Worm (Caenorhabditis elegans) whole organism, L4/young adult: ENCODE results near the gene C31E10.11.

Experiments used
- W03F9.2 ChIP-seq: fragments of 150-350 bp; optimal IDR thresholded peaks from 2 replicates; lab custom pipeline; 2014; ENCODE audit warnings: missing biosample characterization, missing genetic modification characterization
- dao-5 ChIP-seq: sonication (generic microtip); optimal IDR thresholded peaks from 2 replicates; lab custom pipeline; 2016; ENCODE audit warnings: missing genotype, missing genetic modification characterization, moderate library complexity, missing compliant biosample characterization
- him-1 ChIP-seq: sonication (generic microtip); optimal IDR thresholded peaks from 2 replicates; lab custom pipeline; 2016; ENCODE audit warnings: missing genotype, missing genetic modification reagents, missing genetic modification characterization, missing compliant biosample characterization

The C31E10.11 gene

DNA sequence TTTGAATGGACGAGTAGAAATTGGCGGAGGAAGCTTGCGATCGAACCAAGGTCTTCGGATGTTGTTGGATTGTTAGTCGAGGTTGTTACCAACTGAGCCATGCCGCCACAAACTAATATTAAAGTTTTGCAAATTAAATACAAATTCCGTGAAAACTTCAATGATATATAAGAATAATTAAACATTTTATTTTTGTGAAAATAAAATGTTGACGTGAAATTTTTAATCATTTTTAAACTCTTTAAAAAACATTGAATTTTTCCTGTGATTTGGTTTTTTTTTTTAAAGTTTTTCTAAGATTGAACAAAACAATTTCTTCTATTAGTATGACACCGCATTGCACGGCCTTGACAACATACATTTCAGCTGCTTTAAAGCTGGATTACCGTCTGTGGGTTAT lies at the start of gene C31E10.11:
C31E10.11 (minus strand) TSS at position 101 of the 400 bp plus-strand sequence.
- TF ChIP-seq him-1 (tag; lab: Kevin White, UChicago) (no peak), dao-5 (no peak), W03F9.2 (tag; lab: Kevin White, UChicago) (no peak)

DNA sequence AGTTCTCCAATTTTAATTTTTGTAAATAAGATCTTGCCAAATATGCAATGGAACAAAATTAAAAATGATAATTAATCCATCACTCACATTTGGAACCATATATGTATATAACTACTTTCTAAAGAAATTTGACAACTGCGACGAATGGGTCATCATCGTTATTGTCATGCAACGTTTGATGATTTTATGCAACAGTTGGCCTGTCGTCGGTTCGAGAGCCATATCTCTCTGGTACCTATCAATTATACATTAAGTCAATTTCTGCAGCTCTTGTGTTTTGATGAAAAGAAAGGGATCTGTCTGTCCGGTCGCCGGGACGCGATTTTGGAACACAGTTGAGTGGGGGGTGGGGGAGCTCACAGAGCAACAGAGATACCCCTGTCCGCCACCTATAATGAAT lies 48.7 kb upstream of the C31E10.11 start:
- no peak for TF ChIP-seq W03F9.2 (tag; lab: Kevin White, UChicago)
- no peak for TF ChIP-seq dao-5
- TF ChIP-seq him-1 (tag; lab: Kevin White, UChicago), result no peak

DNA sequence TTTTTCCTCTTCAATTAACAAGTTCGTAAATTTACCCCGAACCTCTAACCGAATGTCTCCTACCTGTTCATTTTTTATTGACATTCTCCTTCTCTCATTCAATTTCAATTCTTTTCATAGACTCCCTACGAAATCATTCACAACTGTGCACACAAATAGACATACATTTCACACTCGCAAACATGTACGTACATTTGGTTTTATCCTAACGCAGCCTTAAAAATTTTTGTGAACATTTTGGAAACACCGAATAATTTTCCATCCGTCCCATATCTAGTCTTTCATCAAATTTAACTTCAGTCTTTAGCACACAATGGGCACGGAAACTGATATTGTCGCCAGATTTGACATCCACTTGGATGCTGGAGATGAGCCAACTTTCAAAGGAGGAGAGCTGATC lies 42.9 kb upstream of the C31E10.11 start, which contains the start of gene arrd-25:
arrd-25 (plus strand) TSS at position 301 of the 400 bp plus-strand sequence.
- TF ChIP-seq dao-5, result no peak
- no peak for TF ChIP-seq him-1 (tag; lab: Kevin White, UChicago)
- no peak for TF ChIP-seq W03F9.2 (tag; lab: Kevin White, UChicago)

DNA sequence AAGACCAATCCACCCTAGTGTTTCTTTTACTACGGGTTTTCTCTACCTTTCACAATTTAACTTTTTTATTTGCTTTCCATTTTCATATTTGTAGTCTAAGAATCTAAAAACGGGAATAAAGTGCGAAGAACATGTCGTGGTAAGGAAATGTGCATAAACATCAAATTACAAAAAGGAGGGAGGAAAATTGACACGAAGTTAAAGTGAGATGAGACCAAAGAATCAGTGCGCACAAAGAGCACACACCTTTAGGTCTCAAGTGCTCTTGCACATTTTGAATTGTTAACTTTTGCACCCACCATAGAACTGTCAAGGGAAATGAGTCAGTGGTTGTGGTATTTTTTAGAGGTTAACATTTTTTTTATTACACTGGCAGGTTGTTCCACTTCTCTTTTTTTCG lies 39.9 kb upstream of the C31E10.11 start:
- TF ChIP-seq him-1 (tag; lab: Kevin White, UChicago), result no peak
- TF ChIP-seq dao-5, result no peak
- TF ChIP-seq W03F9.2 (tag; lab: Kevin White, UChicago), result no peak

DNA sequence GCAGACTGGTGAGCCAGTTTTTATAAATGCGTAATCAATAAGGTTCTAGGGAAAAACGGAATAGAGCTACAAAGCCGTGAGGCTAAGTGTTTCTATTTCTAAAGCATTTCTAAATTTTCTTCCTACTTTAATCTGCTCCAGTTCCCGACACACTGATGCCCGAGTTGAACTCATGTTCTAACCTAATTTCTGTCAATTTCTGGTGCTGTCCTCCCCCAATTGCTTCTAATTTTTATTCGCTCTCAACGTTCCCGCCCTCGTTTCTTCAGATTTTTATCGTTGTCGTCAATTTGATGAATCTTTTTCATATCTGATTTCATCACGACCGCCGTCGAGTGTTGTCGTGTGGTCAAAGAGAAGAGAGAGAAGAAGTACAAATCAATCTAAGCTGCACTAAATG lies 39.3 kb upstream of the C31E10.11 start:
- TF ChIP-seq him-1 (tag; lab: Kevin White, UChicago), result no peak
- TF ChIP-seq dao-5, result no peak
- TF ChIP-seq W03F9.2 (tag; lab: Kevin White, UChicago), result no peak

DNA sequence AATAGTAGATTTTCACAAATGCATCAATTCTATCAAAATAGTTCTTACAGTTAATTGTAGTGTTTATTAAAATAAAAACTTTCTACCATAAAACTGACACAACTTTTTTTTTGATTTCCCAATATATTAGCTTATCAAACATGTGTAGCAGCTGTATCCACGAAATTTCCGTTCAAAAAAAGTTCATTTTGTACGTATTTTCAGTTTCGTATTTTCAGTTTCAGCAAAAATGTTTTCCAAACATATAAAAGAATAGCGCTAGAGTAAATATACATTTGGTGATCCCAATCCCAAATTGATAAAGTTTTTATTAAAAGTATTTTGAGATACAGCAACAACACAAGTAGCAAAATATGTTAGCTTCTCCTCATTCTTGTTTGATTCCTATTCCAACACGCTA lies 38.8 kb upstream of the C31E10.11 start:
- no peak for TF ChIP-seq him-1 (tag; lab: Kevin White, UChicago)
- no peak for TF ChIP-seq dao-5
- TF ChIP-seq W03F9.2 (tag; lab: Kevin White, UChicago), result no peak

DNA sequence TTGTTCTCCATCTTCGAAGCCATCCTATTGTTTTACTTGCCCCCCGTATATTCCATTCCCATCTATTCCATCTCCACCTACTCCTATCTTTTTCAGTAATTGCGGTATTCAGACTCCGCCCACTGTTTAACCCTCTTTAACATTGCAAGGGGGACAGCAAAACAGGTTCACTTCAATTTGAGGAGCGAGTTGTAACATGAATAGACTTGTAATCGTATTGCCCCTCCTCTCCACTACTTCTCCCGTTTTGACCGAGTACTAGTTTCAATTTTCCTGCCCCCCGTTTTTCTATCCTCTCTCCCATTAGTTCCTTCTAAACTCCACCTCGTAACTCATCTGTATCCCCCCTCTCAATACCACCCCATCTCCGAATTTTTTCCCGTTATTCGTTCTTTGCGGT lies 37.9 kb upstream of the C31E10.11 start:
- TF ChIP-seq him-1 (tag; lab: Kevin White, UChicago) (no peak), dao-5 (no peak), W03F9.2 (tag; lab: Kevin White, UChicago) (no peak)

DNA sequence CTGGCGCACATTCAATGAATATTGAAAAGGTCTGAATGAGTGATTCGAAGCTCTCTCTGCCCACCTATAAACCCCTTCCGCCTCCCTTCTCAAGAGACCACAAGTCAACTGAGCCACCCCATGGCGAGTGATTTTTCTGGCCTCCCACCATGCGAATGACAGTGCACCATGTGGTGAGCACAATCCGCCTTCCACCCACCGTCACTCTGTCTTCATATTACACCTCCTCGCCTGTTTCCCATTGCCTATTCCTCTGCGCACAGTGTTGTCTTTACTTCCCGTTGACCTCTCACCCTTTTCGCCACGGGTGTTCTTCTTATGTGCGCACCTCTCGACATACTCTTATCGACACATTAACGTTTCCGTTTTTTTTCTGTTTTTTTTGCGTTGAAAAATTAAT lies 36.3 kb upstream of the C31E10.11 start:
- TF ChIP-seq him-1 (tag; lab: Kevin White, UChicago), result no peak
- TF ChIP-seq dao-5, result no peak

DNA sequence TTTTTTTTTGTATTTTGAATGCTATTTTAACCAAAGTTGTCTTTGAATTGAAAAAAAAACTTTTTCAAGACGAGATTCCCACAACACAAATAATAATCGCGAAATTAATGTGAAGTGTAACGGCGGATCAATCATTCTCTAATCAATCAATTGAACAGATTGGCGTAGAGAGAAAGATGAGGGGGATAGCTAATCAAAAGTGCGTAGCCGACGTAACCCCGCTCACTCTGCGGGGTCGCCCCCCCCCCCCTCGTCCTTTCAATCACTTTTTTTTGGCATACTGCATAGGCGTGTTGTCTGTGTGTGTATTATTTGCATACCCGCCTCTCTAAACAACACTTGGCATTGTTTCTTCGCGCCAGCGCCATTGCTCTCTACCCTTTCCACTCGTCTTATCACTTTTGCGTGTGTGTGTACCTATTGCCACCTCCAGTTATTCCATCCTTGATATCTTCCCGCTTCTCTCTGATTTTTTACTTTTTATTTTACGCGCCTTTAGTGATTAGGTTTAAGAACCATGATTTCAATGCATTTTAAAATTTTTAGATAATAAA lies 33.9 kb upstream of the C31E10.11 start:
- no peak for TF ChIP-seq dao-5
- no peak for TF ChIP-seq W03F9.2 (tag; lab: Kevin White, UChicago)
- TF ChIP-seq him-1 (tag; lab: Kevin White, UChicago), result no peak

DNA sequence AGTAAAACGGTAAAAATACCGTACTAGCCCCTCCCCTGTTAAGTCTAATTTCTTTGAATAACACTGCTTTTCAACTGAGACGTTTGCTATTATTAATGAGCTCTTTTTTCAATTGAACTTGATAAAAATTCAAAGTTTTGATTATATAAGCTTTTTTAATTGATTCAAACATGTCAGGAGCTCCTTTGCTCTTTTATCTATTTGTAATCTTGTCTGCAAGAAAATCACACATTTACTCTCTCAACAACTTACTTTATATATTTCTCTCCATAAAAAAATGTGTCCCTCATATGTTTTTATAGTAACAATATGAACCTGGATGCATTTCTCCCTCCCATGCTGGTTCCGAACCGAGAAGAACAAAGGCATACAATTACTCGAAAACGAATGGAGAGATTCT lies 29.7 kb upstream of the C31E10.11 start, which contains the start of gene C04C11.1:
C04C11.1 (plus strand) TSS at position 301 of the 400 bp plus-strand sequence.
- TF ChIP-seq W03F9.2 (tag; lab: Kevin White, UChicago), result no peak
- TF ChIP-seq him-1 (tag; lab: Kevin White, UChicago), result no peak
- TF ChIP-seq dao-5, result no peak

DNA sequence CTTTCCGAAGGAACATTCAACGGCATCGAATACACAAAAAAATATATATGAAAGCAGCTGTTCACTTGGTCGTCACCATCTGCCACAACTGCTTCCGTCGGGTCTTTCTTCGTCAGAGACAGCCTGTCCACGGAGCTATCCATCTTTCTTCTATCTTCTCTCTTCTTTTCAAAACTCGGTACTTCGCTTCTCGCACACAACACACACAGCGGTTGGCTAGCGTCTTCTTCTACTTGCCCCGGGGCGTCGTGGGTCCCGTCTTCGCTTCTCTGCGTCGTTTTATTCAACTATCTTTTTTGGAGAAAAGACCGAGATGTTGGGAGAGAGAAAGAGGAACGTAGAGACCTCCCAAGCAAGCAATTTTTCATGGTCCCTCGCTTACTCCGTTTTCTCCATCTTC lies 26.1 kb upstream of the C31E10.11 start:
- TF ChIP-seq him-1 (tag; lab: Kevin White, UChicago), result peak; percentile 82
- TF ChIP-seq dao-5, result no peak

DNA sequence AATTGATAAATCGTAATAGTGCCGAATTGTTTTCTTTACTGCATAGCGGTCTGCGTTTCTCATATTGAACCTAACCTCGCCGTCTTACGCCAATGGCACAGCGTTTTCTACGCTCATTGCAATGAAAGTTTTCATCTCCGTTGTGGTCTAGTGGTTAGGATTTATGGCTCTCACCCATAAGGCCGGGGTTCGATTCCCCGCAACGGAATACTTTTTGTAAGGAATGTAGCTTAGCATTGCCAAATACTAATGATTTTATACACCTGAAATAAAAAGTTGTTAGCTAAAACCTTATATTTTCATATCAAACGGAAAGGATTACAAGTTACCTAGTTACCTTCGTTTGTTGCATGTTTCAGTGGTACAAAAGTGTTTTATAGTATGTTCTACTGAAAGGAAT lies 25.2 kb upstream of the C31E10.11 start:
- TF ChIP-seq dao-5 (peak; percentile 73), W03F9.2 (tag; lab: Kevin White, UChicago) (peak; percentile 59), him-1 (tag; lab: Kevin White, UChicago) (peak; percentile 95)

DNA sequence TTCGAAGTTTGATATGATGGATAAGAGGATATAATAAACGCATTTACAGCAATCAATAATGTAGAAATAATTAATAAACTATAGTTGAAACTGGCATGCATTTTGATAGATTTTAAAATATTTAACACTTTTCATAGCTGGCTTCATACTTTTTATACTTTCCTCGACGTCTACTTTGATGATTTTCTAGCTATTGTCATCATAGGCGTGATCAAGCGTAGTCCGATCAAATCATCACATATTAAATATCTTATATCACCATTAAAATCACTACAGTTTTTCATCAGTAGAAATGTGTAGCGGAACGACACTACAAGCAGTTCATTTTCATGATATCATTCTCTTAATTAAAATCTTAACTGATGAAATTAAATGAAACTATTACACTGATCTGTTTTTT lies 24.8 kb upstream of the C31E10.11 start, which contains the start of gene C04C11.25:
C04C11.25 (minus strand) TSS at position 101 of the 400 bp plus-strand sequence.
- TF ChIP-seq dao-5 (no peak), W03F9.2 (tag; lab: Kevin White, UChicago) (no peak), him-1 (tag; lab: Kevin White, UChicago) (no peak)

DNA sequence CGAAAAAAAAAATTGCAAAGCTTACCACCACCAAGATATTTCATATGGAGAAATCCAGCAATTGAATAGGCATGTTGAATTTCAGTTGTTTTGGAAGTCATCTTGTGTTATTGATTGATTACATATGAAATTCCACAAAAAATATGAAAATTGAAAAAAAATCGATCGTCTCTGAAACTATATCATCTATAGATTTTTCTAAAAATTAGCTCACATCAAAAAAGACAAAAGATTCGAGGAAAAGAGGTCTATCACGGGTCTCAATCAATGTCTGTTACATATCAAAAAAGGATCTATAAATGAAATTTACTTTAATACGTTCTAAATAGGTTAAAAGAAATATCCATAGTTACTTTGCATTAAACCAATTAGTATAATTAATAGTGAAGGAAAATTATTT lies 21.8 kb upstream of the C31E10.11 start, which contains the start of gene tbc-19:
tbc-19 (minus strand) TSS at position 101 of the 400 bp plus-strand sequence.
- no peak for TF ChIP-seq dao-5
- no peak for TF ChIP-seq W03F9.2 (tag; lab: Kevin White, UChicago)
- TF ChIP-seq him-1 (tag; lab: Kevin White, UChicago), result no peak

DNA sequence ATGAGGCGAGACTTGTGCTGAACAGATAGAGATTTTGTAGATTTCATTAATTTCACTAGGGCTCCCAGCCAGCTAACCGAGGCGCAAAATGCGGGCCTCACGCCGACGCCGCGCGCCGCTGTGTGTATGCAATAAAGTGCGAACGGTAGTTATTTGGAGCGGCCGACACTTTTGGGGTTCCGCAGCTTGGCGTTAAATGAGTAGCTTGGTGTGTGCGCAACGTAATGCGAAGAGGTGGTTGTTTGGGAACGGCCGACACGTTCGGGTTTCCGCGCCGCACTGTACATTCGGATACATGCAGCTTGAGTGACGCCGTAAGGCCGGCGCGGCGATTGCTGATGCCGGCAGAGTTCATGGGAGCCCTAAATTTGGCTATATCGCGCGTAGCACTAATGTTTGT lies 17.6 kb upstream of the C31E10.11 start:
- TF ChIP-seq dao-5, result no peak
- TF ChIP-seq W03F9.2 (tag; lab: Kevin White, UChicago), result no peak
- TF ChIP-seq him-1 (tag; lab: Kevin White, UChicago), result no peak
